Worm (Caenorhabditis elegans) whole organism, late embryonic: ENCODE measurements around the gene C18C4.7.

Source experiments
- C08G9.2 ChIP-seq: sonication (generic microtip); optimal IDR thresholded peaks from 2 replicates; lab custom pipeline; 2016; ENCODE audit warnings: mild to moderate bottlenecking, missing genetic modification characterization, moderate library complexity, missing compliant biosample characterization
- F13H6.1 ChIP-seq: sonication (generic microtip); optimal IDR thresholded peaks from 2 replicates; lab custom pipeline; 2016; ENCODE audit warnings: missing genetic modification characterization, missing compliant biosample characterization
- K02D7.2 ChIP-seq: sonication (generic microtip); optimal IDR thresholded peaks from 2 replicates; lab custom pipeline; 2017; ENCODE audit warnings: mild to moderate bottlenecking, missing genetic modification characterization, missing compliant biosample characterization
- K09A11.1 ChIP-seq: sonication (generic microtip); optimal IDR thresholded peaks from 2 replicates; lab custom pipeline; 2017; ENCODE audit warnings: antibody characterized with exemption, mild to moderate bottlenecking, missing genetic modification characterization, missing compliant biosample characterization; ENCODE audit not compliant: insufficient read depth
- ama-1 ChIP-seq: fragments of 150-350 bp; optimal IDR thresholded peaks from 2 replicates; lab custom pipeline; 2014
- ceh-14 ChIP-seq: sonication (generic microtip); optimal IDR thresholded peaks from 2 replicates; lab custom pipeline; 2016; ENCODE audit warnings: missing genotype, missing genetic modification characterization, missing compliant biosample characterization
- ceh-18 ChIP-seq: sonication (generic microtip); optimal IDR thresholded peaks from 2 replicates; lab custom pipeline; 2016; ENCODE audit warnings: missing genetic modification characterization, missing compliant biosample characterization
- ceh-19 ChIP-seq: fragments of 200-800 bp; sonication (Bioruptor generic); optimal IDR thresholded peaks from 2 replicates; lab custom pipeline; 2018; ENCODE audit warnings: mild to moderate bottlenecking, missing genetic modification characterization, missing compliant biosample characterization
- ceh-2 ChIP-seq: sonication (generic microtip); optimal IDR thresholded peaks from 2 replicates; lab custom pipeline; 2016; ENCODE audit warnings: missing genotype, missing genetic modification characterization, missing compliant biosample characterization
- ceh-24 ChIP-seq: sonication (generic microtip); optimal IDR thresholded peaks from 2 replicates; lab custom pipeline; 2016; ENCODE audit warnings: mild to moderate bottlenecking, missing genetic modification characterization, missing compliant biosample characterization
- ceh-30 ChIP-seq: fragments of 150-350 bp; optimal IDR thresholded peaks from 2 replicates; lab custom pipeline; 2014; ENCODE audit warnings: missing biosample characterization, missing genetic modification characterization
- ceh-31 ChIP-seq: sonication (generic microtip); optimal IDR thresholded peaks from 2 replicates; lab custom pipeline; 2016; ENCODE audit warnings: missing genetic modification characterization, missing compliant biosample characterization
- ceh-34 ChIP-seq: sonication (generic microtip); optimal IDR thresholded peaks from 2 replicates; lab custom pipeline; 2016; ENCODE audit warnings: mild to moderate bottlenecking, missing genetic modification characterization, missing compliant biosample characterization
- ceh-45 ChIP-seq: fragments of 200-800 bp; sonication (Bioruptor generic); IDR thresholded peaks from 2 replicates; pipeline ENCODE4 v1.3.6; 2022; ENCODE audit warnings: missing genetic modification reagents, missing genetic modification characterization, missing compliant biosample characterization
- ceh-48 ChIP-seq: sonication (generic microtip); optimal IDR thresholded peaks from 2 replicates; lab custom pipeline; 2016; ENCODE audit warnings: missing genetic modification characterization, inconsistent platforms, missing compliant biosample characterization
- che-1 ChIP-seq: sonication (generic microtip); optimal IDR thresholded peaks from 2 replicates; lab custom pipeline; 2016; ENCODE audit warnings: mild to moderate bottlenecking, missing genetic modification characterization, missing compliant biosample characterization
- elt-2 ChIP-seq: sonication (generic microtip); optimal IDR thresholded peaks from 2 replicates; lab custom pipeline; 2016; ENCODE audit warnings: missing genetic modification reagents, missing genetic modification characterization, missing compliant biosample characterization
- elt-4 ChIP-seq: sonication (generic microtip); optimal IDR thresholded peaks from 2 replicates; lab custom pipeline; 2016; ENCODE audit warnings: missing genetic modification characterization, missing compliant biosample characterization
- ets-4 ChIP-seq: sonication (generic microtip); optimal IDR thresholded peaks from 2 replicates; lab custom pipeline; 2016; ENCODE audit warnings: missing genetic modification characterization, missing compliant biosample characterization
- eyg-1 ChIP-seq: sonication (generic microtip); optimal IDR thresholded peaks from 2 replicates; lab custom pipeline; 2016; ENCODE audit warnings: missing genotype, missing genetic modification characterization, missing compliant biosample characterization
- fax-1 ChIP-seq: sonication (generic microtip); optimal IDR thresholded peaks from 2 replicates; lab custom pipeline; 2016; ENCODE audit warnings: missing genotype, missing genetic modification characterization, missing compliant biosample characterization
- fkh-6 ChIP-seq: sonication (generic microtip); optimal IDR thresholded peaks from 2 replicates; lab custom pipeline; 2016; ENCODE audit warnings: missing genetic modification characterization, missing compliant biosample characterization
- gmeb-2 ChIP-seq: sonication (generic microtip); optimal IDR thresholded peaks from 2 replicates; lab custom pipeline; 2016; ENCODE audit warnings: missing genetic modification characterization, inconsistent platforms, missing compliant biosample characterization
- hlh-15 ChIP-seq: sonication (generic microtip); optimal IDR thresholded peaks from 2 replicates; lab custom pipeline; 2016; ENCODE audit warnings: missing genetic modification characterization, missing compliant biosample characterization
- hlh-30 ChIP-seq: sonication (generic microtip); optimal IDR thresholded peaks from 2 replicates; lab custom pipeline; 2017; ENCODE audit warnings: antibody characterized with exemption, missing genetic modification characterization, missing compliant biosample characterization; ENCODE audit not compliant: insufficient read depth
- hlh-8 ChIP-seq: sonication (generic microtip); optimal IDR thresholded peaks from 2 replicates; lab custom pipeline; 2016; ENCODE audit warnings: missing genotype, missing genetic modification characterization, missing compliant biosample characterization
- madf-2 ChIP-seq: sonication (generic microtip); optimal IDR thresholded peaks from 2 replicates; lab custom pipeline; 2017; ENCODE audit warnings: missing genetic modification characterization, missing compliant biosample characterization
- mec-3 ChIP-seq: sonication (generic microtip); optimal IDR thresholded peaks from 2 replicates; lab custom pipeline; 2016; ENCODE audit warnings: borderline replicate concordance, missing genetic modification characterization, missing compliant biosample characterization
- nfya-1 ChIP-seq: sonication (generic microtip); optimal IDR thresholded peaks from 2 replicates; lab custom pipeline; 2017; ENCODE audit warnings: missing genetic modification characterization, mild to moderate bottlenecking, missing compliant biosample characterization, antibody characterized with exemption, moderate library complexity
- nhr-11 ChIP-seq: fragments of 150-350 bp; optimal IDR thresholded peaks from 2 replicates; lab custom pipeline; 2014; ENCODE audit warnings: missing biosample characterization, missing genetic modification characterization
- nhr-232 ChIP-seq: sonication (generic microtip); optimal IDR thresholded peaks from 2 replicates; lab custom pipeline; 2016; ENCODE audit warnings: missing genetic modification characterization, missing compliant biosample characterization
- npax-4 ChIP-seq: sonication (generic microtip); optimal IDR thresholded peaks from 2 replicates; lab custom pipeline; 2016; ENCODE audit warnings: missing genetic modification characterization, missing compliant biosample characterization
- pag-3 ChIP-seq: sonication (generic microtip); optimal IDR thresholded peaks from 2 replicates; lab custom pipeline; 2016; ENCODE audit warnings: missing compliant biosample characterization, missing genetic modification characterization, borderline replicate concordance
- pax-1 ChIP-seq: fragments of 150-350 bp; optimal IDR thresholded peaks from 2 replicates; lab custom pipeline; 2014; ENCODE audit warnings: missing biosample characterization, missing genetic modification characterization
- pha-4 ChIP-seq: fragments of 150-350 bp; optimal IDR thresholded peaks from 2 replicates; lab custom pipeline; 2018; ENCODE audit warnings: missing biosample characterization, missing genetic modification reagents, missing genetic modification characterization
- ref-2 ChIP-seq: sonication (generic microtip); optimal IDR thresholded peaks from 2 replicates; lab custom pipeline; 2016; ENCODE audit warnings: missing genetic modification characterization, missing compliant biosample characterization
- rnt-1 ChIP-seq: sonication (generic microtip); optimal IDR thresholded peaks from 2 replicates; lab custom pipeline; 2016; ENCODE audit warnings: missing genetic modification characterization, missing compliant biosample characterization
- sdc-2 ChIP-seq: sonication (generic microtip); optimal IDR thresholded peaks from 2 replicates; lab custom pipeline; 2016; ENCODE audit warnings: missing genotype, missing genetic modification characterization, missing compliant biosample characterization
- sox-4 ChIP-seq: sonication (generic microtip); optimal IDR thresholded peaks from 2 replicates; lab custom pipeline; 2017; ENCODE audit warnings: mild to moderate bottlenecking, missing genetic modification characterization, inconsistent platforms, missing compliant biosample characterization
- tbx-2 ChIP-seq: sonication (generic microtip); optimal IDR thresholded peaks from 2 replicates; lab custom pipeline; 2016; ENCODE audit warnings: missing genetic modification characterization, missing compliant biosample characterization
- tbx-7 ChIP-seq: sonication (generic microtip); optimal IDR thresholded peaks from 2 replicates; lab custom pipeline; 2016; ENCODE audit warnings: missing genotype, missing genetic modification characterization, missing compliant biosample characterization
- ttx-3 ChIP-seq: sonication (generic microtip); optimal IDR thresholded peaks from 2 replicates; lab custom pipeline; 2016; ENCODE audit warnings: missing genetic modification reagents, missing genetic modification characterization, missing compliant biosample characterization
- unc-42 ChIP-seq: sonication (generic microtip); optimal IDR thresholded peaks from 2 replicates; lab custom pipeline; 2016; ENCODE audit warnings: missing genotype, missing genetic modification characterization, missing compliant biosample characterization
- unc-55 ChIP-seq: sonication (generic microtip); optimal IDR thresholded peaks from 2 replicates; lab custom pipeline; 2017; ENCODE audit warnings: missing biosample characterization, missing genetic modification reagents, missing genetic modification characterization
- unc-86 ChIP-seq: sonication (generic microtip); optimal IDR thresholded peaks from 2 replicates; lab custom pipeline; 2016; ENCODE audit warnings: missing genetic modification characterization, missing compliant biosample characterization
- zip-5 ChIP-seq: sonication (generic microtip); optimal IDR thresholded peaks from 2 replicates; lab custom pipeline; 2016; ENCODE audit warnings: missing genetic modification characterization, missing compliant biosample characterization

C18C4.7 gene

DNA sequence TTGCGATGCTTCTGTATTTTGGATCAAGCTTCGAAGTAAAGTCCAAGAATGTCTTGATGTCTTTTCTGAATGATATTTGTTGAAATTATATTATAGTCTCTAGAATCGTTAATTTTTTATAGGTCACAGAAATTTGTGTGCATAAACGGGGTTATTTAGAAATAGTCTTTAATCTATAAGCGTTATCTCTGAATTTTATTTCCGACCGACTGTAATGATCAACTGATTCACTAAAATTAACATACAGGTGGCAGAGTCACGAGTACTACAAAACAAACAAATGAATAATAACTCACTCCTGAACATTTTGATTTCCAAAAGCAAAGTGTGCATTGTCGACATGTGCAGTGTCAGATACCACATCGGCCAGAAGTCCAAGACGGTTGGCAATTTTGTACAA lies 55.3 kb downstream of the C18C4.7 start:
- TF ChIP-seq eyg-1 (no peak), rnt-1 (tag; lab: Kevin White, UChicago) (no peak), nhr-11 (tag; lab: Kevin White, UChicago) (no peak), ama-1 (no peak), fax-1 (tag; lab: Kevin White, UChicago) (no peak), K02D7.2 (tag; lab: Kevin White, UChicago) (no peak), elt-4 (tag; lab: Kevin White, UChicago) (no peak), tbx-7 (tag; lab: Kevin White, UChicago) (no peak), ceh-34 (tag; lab: Kevin White, UChicago) (no peak)

DNA sequence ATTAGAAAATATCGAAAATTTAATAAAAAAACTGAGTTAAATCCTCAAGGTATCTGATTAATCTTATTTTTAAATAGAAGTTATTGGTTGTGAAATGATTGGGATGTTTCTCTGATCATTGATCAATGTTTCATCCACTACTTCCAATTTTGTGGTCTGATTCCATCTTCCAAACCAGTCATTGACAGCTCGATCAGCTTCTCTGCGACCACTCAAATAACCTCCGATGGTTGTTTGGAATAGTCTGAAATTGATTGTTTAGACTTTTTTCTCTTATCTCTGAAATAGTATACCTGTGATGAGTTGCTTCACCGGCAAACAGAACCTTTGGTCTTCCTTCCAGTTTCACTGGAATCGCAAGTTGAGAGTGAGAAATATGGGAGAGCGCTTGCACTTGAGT lies 57.1 kb downstream of the C18C4.7 start:
- TF ChIP-seq fkh-6 (tag; lab: Kevin White, UChicago) (no peak), mec-3 (tag; lab: Kevin White, UChicago) (no peak), ref-2 (tag; lab: Kevin White, UChicago) (no peak), hlh-30 (no peak), elt-4 (tag; lab: Kevin White, UChicago) (no peak), zip-5 (tag; lab: Kevin White, UChicago) (no peak)
- TF ChIP-seq, all 69 proteins: peak for 0

DNA sequence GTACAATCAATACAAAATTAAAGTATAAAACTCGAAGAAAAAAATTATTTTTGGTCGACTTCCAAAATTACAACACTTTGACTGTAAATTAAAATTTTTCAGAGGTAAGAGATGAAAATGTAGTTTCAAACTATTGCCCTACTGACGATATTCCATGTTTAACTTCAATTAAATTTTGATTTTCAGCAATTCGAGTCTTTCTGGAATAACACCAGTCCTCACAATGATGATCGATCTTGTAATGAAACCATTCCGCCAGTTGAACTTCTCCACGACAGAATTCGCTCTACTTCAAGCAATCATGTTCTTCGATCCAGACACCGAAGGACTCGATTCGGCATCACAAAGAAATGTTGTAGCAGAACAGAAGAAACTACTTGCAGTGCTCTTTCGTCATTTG lies 57.9 kb downstream of the C18C4.7 start:
- TF ChIP-seq tbx-2 (tag; lab: Kevin White, UChicago) (no peak), K09A11.1 (tag; lab: Kevin White, UChicago) (no peak)

DNA sequence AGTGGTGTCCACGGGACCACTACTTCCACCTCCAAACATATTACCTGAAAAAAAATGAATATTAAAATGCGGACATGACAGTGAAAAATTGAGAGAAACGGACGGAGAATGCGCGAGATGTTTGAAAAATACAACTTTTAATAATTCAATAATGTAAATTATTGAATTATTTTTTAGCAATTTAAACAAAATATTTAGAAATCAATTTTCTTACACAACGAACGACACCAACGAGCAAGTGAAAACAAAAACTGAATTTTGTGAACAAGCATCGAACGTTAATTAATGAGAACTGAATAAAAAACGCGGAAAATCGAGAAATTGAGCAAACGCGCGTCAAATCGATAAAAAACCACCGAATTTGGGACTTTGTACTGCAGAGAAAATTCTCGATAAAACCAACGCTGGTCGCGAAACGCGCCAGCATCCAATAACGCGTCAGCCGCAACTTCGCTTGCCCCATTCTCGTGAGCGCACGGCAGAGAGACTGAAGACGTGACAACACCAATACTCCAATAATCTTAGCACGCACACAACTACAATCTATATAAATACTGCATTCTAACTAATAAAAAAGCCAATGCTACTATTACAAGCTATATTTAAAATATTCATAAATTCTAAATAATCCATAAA lies 62.1 kb downstream of the C18C4.7 start, which contains the start of the genes dnj-19 and nhr-47:
Gene dnj-19, minus strand, starts transcription at position 51 of the 636 bp plus-strand sequence.
Gene nhr-47, plus strand, starts transcription at position 447 of the 636 bp plus-strand sequence.
- TF ChIP-seq ets-4 (tag; lab: Kevin White, UChicago) (peak; percentile 27), sox-4 (tag; lab: Kevin White, UChicago) (peak; percentile 16), gmeb-2 (peak; percentile 50), nhr-232 (tag; lab: Kevin White, UChicago) (peak; percentile 29), pha-4 (tag; lab: Kevin White, UChicago) (no peak), nfya-1 (tag; lab: Kevin White, UChicago) (peak; percentile 76), ceh-45 (GFP tag; lab: Robert Waterston, UW) (peak; percentile 32; the same call in 1 of the 2 replicates), F13H6.1 (tag; lab: Kevin White, UChicago) (peak; percentile 38), ref-2 (tag; lab: Kevin White, UChicago) (peak; percentile 48), hlh-15 (no peak), tbx-7 (tag; lab: Kevin White, UChicago) (no peak), pag-3 (tag; lab: Kevin White, UChicago) (no peak), eyg-1 (no peak), unc-42 (peak; percentile 51), ceh-31 (tag; lab: Kevin White, UChicago) (peak; percentile 81), ceh-34 (tag; lab: Kevin White, UChicago) (peak; percentile 83), hlh-8 (tag; lab: Kevin White, UChicago) (no peak), fkh-6 (tag; lab: Kevin White, UChicago) (no peak), sdc-2 (peak; percentile 18), npax-4 (no peak), madf-2 (peak; percentile 64), fax-1 (tag; lab: Kevin White, UChicago) (no peak), unc-55 (GFP tag; lab: Kevin White, UChicago) (peak; percentile 61), nhr-11 (tag; lab: Kevin White, UChicago) (no peak), pax-1 (tag; lab: Kevin White, UChicago) (no peak), ceh-19 (peak; percentile 35), C08G9.2 (tag; lab: Kevin White, UChicago) (no peak), ama-1 (no peak), tbx-2 (tag; lab: Kevin White, UChicago) (peak; percentile 64), ceh-24 (no peak), elt-2 (tag; lab: Kevin White, UChicago) (peak; percentile 74), ceh-2 (tag; lab: Kevin White, UChicago) (peak; percentile 29), ceh-48 (tag; lab: Kevin White, UChicago) (peak; percentile 88), ttx-3 (tag; lab: Kevin White, UChicago) (peak; percentile 26), ceh-14 (peak; percentile 80), ceh-30 (peak; percentile 80), che-1 (tag; lab: Kevin White, UChicago) (no peak), unc-86 (tag; lab: Kevin White, UChicago) (peak; percentile 61), ceh-18 (tag; lab: Kevin White, UChicago) (peak; percentile 44)
